Fruit fly (Drosophila melanogaster): ENCODE measurements around the gene CG14692.
A peak's percentile ranks its signal among the peaks of the same experiment; 100 is the strongest.

Gene CG14692

dm6 chr3R:10775246-10775645 lies 28.5 kb downstream of the CG14692 start:
- TF ChIP-seq Mrtf (GFP tag; IDR thresholded peaks at IDR 0.05) (0 out of 3 replicates have a peak, but pooled peaks have one; percentile 21), HLH3B (GFP tag; IDR thresholded peaks at IDR 0.05) (0 out of 2 replicates have a peak, but pooled peaks have one; percentile 20), Taf1 (GFP tag; IDR thresholded peaks at IDR 0.05) (0 out of 2 replicates have a peak, but pooled peaks have one; percentile 49), HLHmδ (GFP tag; optimal IDR thresholded peaks at IDR 0.05) (no peak), ab (GFP tag; optimal IDR thresholded peaks at IDR 0.05) (no peak), pzg (GFP tag; optimal IDR thresholded peaks at IDR 0.05) (no peak), CG2875 (GFP tag; optimal IDR thresholded peaks at IDR 0.05) (peak; percentile 7), maf-S (GFP tag; optimal IDR thresholded peaks at IDR 0.05) (no peak), prd (optimal IDR thresholded peaks at IDR 0.05) (no peak), prd (GFP tag; IDR thresholded peaks at IDR 0.05) (0 out of 3 replicates have a peak, but pooled peaks have one; percentile 35), ara (GFP tag; IDR thresholded peaks at IDR 0.05) (0 out of 2 replicates have a peak, but pooled peaks have one; percentile 42), hkb (optimal IDR thresholded peaks at IDR 0.05) (no peak), hkb (GFP tag; IDR thresholded peaks at IDR 0.05) (0 out of 2 replicates have a peak, but pooled peaks have one; percentile 13), lmd (GFP tag; IDR thresholded peaks at IDR 0.05) (peak; percentile 27; the same call in 1 of the 2 replicates), pan (optimal IDR thresholded peaks at IDR 0.05) (no peak), pan (GFP tag; optimal IDR thresholded peaks at IDR 0.05 in 1 of 2, IDR thresholded peaks at IDR 0.05 in 1 of 2) (peak in 1 of 2 experiments; percentile 16), gem (tag; optimal IDR thresholded peaks at IDR 0.05) (no peak), PHDP (tag; optimal IDR thresholded peaks at IDR 0.05) (peak; percentile 45), CG11696 (GFP tag; IDR thresholded peaks at IDR 0.05) (0 out of 2 replicates have a peak, but pooled peaks have one; percentile 16), CG6689 (GFP tag; IDR thresholded peaks at IDR 0.05) (peak; percentile 42), sens (GFP tag) (peak; percentile 57), CG14441 (GFP tag; IDR thresholded peaks at IDR 0.05) (0 out of 2 replicates have a peak, but pooled peaks have one; percentile 19), phol (tag; optimal IDR thresholded peaks at IDR 0.05) (peak; percentile 13), C15 (GFP tag; IDR thresholded peaks at IDR 0.05) (0 out of 3 replicates have a peak, but pooled peaks have one; percentile 42), CG13424 (tag; optimal IDR thresholded peaks at IDR 0.05) (peak; percentile 1), H15 (GFP tag; IDR thresholded peaks at IDR 0.05) (0 out of 3 replicates have a peak, but pooled peaks have one; percentile 38), CG8290 (GFP tag; optimal IDR thresholded peaks at IDR 0.05) (no peak), CG8290 (tag; optimal IDR thresholded peaks at IDR 0.05) (peak in 1 of 2 experiments; percentile 14), Gsc (GFP tag; IDR thresholded peaks at IDR 0.05) (no peak), Med (GFP tag) (peak; percentile 74), aop (GFP tag; IDR thresholded peaks at IDR 0.05) (0 out of 2 replicates have a peak, but pooled peaks have one; percentile 8), E2f1 (GFP tag; IDR thresholded peaks at IDR 0.05) (0 out of 2 replicates have a peak, but pooled peaks have one; percentile 17), dysf (GFP tag; IDR thresholded peaks at IDR 0.05) (peak; percentile 41; the same call in 1 of the 3 replicates), ttk (GFP tag; IDR thresholded peaks at IDR 0.05) (0 out of 2 replicates have a peak, but pooled peaks have one; percentile 19), ems (GFP tag; optimal IDR thresholded peaks at IDR 0.05) (peak; percentile 38), Doc3 (GFP tag; IDR thresholded peaks at IDR 0.05; ENCODE audit: partially characterized antibody) (no peak), CG7372 (GFP tag; IDR thresholded peaks at IDR 0.05) (peak; percentile 35; the same call in 1 of the 2 replicates), Ets65A (GFP tag) (peak; percentile 86)

DNA sequence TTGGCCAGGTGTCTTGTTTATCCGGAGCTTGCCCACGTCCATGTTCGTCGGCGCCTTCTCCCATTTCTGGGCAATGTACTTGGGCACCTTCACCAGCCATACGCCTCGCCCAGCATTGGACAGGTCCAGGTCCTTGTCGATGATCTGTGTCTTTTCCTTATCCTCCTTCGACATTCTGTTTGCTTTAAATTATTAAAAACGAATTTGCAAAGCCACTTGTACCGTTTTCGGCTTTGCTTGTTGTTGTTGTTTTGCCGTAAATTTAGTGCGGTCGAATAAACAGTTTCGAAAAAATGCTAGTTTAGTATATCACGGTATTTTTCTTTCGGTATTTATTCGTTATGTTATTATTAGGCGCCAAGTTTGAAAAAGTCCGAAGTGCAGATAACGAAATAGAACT lies 36.2 kb downstream of the CG14692 start, which contains the start of gene TfIIFbeta:
Gene TfIIFbeta, minus strand, starts transcription at position 279 of the 400 bp plus-strand sequence.
- TF ChIP-seq CG11560 (tag; IDR thresholded peaks at IDR 0.05), result no peak
- no peak for TF ChIP-seq tio (GFP tag; optimal IDR thresholded peaks at IDR 0.05)
- TF ChIP-seq pum (GFP tag; optimal IDR thresholded peaks at IDR 0.05), result no peak
- TF ChIP-seq CG13775 (GFP tag; optimal IDR thresholded peaks at IDR 0.05), result no peak
- TF ChIP-seq shn (GFP tag; optimal IDR thresholded peaks at IDR 0.05), result no peak
- TF ChIP-seq GATAe (GFP tag; conservative IDR thresholded peaks at IDR 0.05), result no peak
- TF ChIP-seq TFAM (GFP tag; optimal IDR thresholded peaks at IDR 0.05), result no peak
- no peak for TF ChIP-seq dati (GFP tag; IDR thresholded peaks at IDR 0.05)
- TF ChIP-seq sisA (GFP tag; IDR thresholded peaks at IDR 0.05), result no peak
- TF ChIP-seq Oaz (GFP tag; IDR thresholded peaks at IDR 0.05), result no peak
- TF ChIP-seq CG6175 (GFP tag; IDR thresholded peaks at IDR 0.05), result no peak
- TF ChIP-seq CG32772 (GFP tag; IDR thresholded peaks at IDR 0.05), result no peak
- no peak for TF ChIP-seq ERR (GFP tag; optimal IDR thresholded peaks at IDR 0.05)
- no peak for TF ChIP-seq CG34224 (GFP tag; IDR thresholded peaks at IDR 0.05; ENCODE audit: partially characterized antibody)
- peak; percentile 16 for TF ChIP-seq BEAF-32 (GFP tag; optimal IDR thresholded peaks at IDR 0.05)
- TF ChIP-seq CG10267 (tag; optimal IDR thresholded peaks at IDR 0.05), result peak; percentile 7
- TF ChIP-seq CG6272 (GFP tag; IDR thresholded peaks at IDR 0.05), result no peak
